Worm (Caenorhabditis elegans) whole organism, L4 larva: ENCODE measurements around the gene AH9.4.

Experiments
- T26A8.4 ChIP-seq: fragments of 200-800 bp; sonication (Bioruptor generic); IDR thresholded peaks from 2 replicates; pipeline ENCODE4 v1.3.6; 2022; ENCODE audit warnings: missing genetic modification characterization, missing compliant biosample characterization
- ceh-62 ChIP-seq: sonication (generic microtip); optimal IDR thresholded peaks from 2 replicates; lab custom pipeline; 2017; ENCODE audit warnings: missing biosample characterization, missing genetic modification characterization
- ces-1 ChIP-seq: fragments of 150-350 bp; sonication (generic microtip); optimal IDR thresholded peaks from 4 replicates; lab custom pipeline; 2014; ENCODE audit warnings: missing biosample characterization, missing genetic modification reagents, missing genetic modification characterization
- lin-1 ChIP-seq: fragments of 200-800 bp; sonication (Bioruptor generic); IDR thresholded peaks from 2 replicates; pipeline ENCODE4 v1.3.6; 2022; ENCODE audit warnings: missing genetic modification reagents, missing genetic modification characterization, missing compliant biosample characterization
- mep-1 ChIP-seq: fragments of 150-350 bp; sonication (generic microtip); optimal IDR thresholded peaks from 3 replicates; lab custom pipeline; 2014; ENCODE audit warnings: missing biosample characterization, missing genetic modification characterization
- nhr-11 ChIP-seq: fragments of 150-350 bp; optimal IDR thresholded peaks from 2 replicates; lab custom pipeline; 2014; ENCODE audit warnings: missing biosample characterization, missing genetic modification characterization
- nhr-76 ChIP-seq: fragments of 150-350 bp; optimal IDR thresholded peaks from 2 replicates; lab custom pipeline; 2014; ENCODE audit warnings: missing biosample characterization, missing genetic modification characterization
- nhr-77 ChIP-seq: fragments of 150-350 bp; optimal IDR thresholded peaks from 2 replicates; lab custom pipeline; 2014; ENCODE audit warnings: missing biosample characterization, missing genetic modification characterization
- pha-4 ChIP-seq, 2 experiments: fragments of 150-350 bp in 1 of 2; fragments of 200-800 bp in 1 of 2; sonication (Bioruptor generic) in 1 of 2; IDR thresholded peaks in 1 of 2; optimal IDR thresholded peaks in 1 of 2; 2 replicates each; pipeline versions ENCODE4 v1.3.6 to Lab custom; 2014 to 2022; ENCODE audit warnings: missing genetic modification characterization in 2 of 2, missing genetic modification reagents in 2 of 2, missing biosample characterization in 1 of 2, missing compliant biosample characterization in 1 of 2
- pqm-1 ChIP-seq: sonication (generic microtip); optimal IDR thresholded peaks from 2 replicates; lab custom pipeline; 2017; ENCODE audit warnings: missing biosample characterization, missing genetic modification characterization
- rbr-2 ChIP-seq: sonication (generic microtip); optimal IDR thresholded peaks from 2 replicates; lab custom pipeline; 2016; ENCODE audit warnings: missing genotype, missing genetic modification characterization, missing compliant biosample characterization
- snpc-1.2 ChIP-seq: fragments of 200-800 bp; sonication (Bioruptor generic); IDR thresholded peaks from 2 replicates; pipeline ENCODE4 v1.3.6; 2022; ENCODE audit warnings: missing genetic modification reagents, missing genetic modification characterization, missing compliant biosample characterization
- snpc-4 ChIP-seq: fragments of 150-350 bp; optimal IDR thresholded peaks from 2 replicates; lab custom pipeline; 2014; ENCODE audit warnings: missing biosample characterization, missing genetic modification characterization

- TF ChIP-seq pqm-1 (tag; lab: Kevin White, UChicago) = peak; percentile 54
- TF ChIP-seq snpc-4 (tag; lab: Kevin White, UChicago) = no peak
- TF ChIP-seq pha-4 (GFP tag; IDR thresholded peaks at IDR 0.05; lab: Robert Waterston, UW) = no peak
- no peak for TF ChIP-seq pha-4 (tag; optimal IDR thresholded peaks at IDR 0.05; lab: Kevin White, UChicago)
- peak; percentile 31 for TF ChIP-seq nhr-77
- no peak for TF ChIP-seq nhr-76 (tag; lab: Kevin White, UChicago)
- TF ChIP-seq mep-1 (tag; lab: Kevin White, UChicago) = peak; percentile 41
- no peak for TF ChIP-seq ces-1 (GFP tag; lab: Kevin White, UChicago)
- no peak for TF ChIP-seq lin-1
- TF ChIP-seq ceh-62 (tag; lab: Kevin White, UChicago) = no peak
- TF ChIP-seq rbr-2 (tag; lab: Kevin White, UChicago) = no peak
- TF ChIP-seq T26A8.4 (GFP tag; lab: Robert Waterston, UW) = no peak
- peak; percentile 31 for TF ChIP-seq nhr-11 (tag; lab: Kevin White, UChicago)
- TF ChIP-seq snpc-1.2 = no peak
Observed at ce11 chrX:2287977-2288387, 13.8 kb upstream of the AH9.4 start.
